Worm (Caenorhabditis elegans): ENCODE results near the gene rabr-3.

- TF ChIP-seq nhr-77 (tag; optimal IDR thresholded peaks at IDR 0.05) = no peak
- no peak for TF ChIP-seq elt-1 (tag; optimal IDR thresholded peaks at IDR 0.05)
- TF ChIP-seq egl-27 (tag; optimal IDR thresholded peaks at IDR 0.05) = no peak
- TF ChIP-seq lin-15B (tag; optimal IDR thresholded peaks at IDR 0.05) = no peak
- TF ChIP-seq nfya-1 (tag; optimal IDR thresholded peaks at IDR 0.05; ENCODE audit: insufficient read depth) = no peak
- TF ChIP-seq pqm-1 (tag; optimal IDR thresholded peaks at IDR 0.05) = no peak
- no peak for TF ChIP-seq ztf-4 (tag; optimal IDR thresholded peaks at IDR 0.05)
- TF ChIP-seq jun-1 (tag; optimal IDR thresholded peaks at IDR 0.05) = no peak
- no peak for TF ChIP-seq nhr-12 (tag; optimal IDR thresholded peaks at IDR 0.05)
- TF ChIP-seq ceh-82 (tag; optimal IDR thresholded peaks at IDR 0.05) = no peak
- TF ChIP-seq fkh-2 (tag; optimal IDR thresholded peaks at IDR 0.05) = no peak
- TF ChIP-seq ZK546.5 (tag; optimal IDR thresholded peaks at IDR 0.05) = no peak
- no peak for TF ChIP-seq zag-1 (tag; optimal IDR thresholded peaks at IDR 0.05)
- no peak for TF ChIP-seq tbx-2 (tag; optimal IDR thresholded peaks at IDR 0.05)
Measured at ce11 chrV:16226581-16226980, 31.1 kb downstream of the rabr-3 start, which contains the start of gene F11A5.13.

Measured in whole organism, L3 larva.